Fruit fly (Drosophila melanogaster) whole organism, pupa: ENCODE data around the gene Sec71.

Experiments
- CG34367 ChIP-seq: fragments of 200-800 bp; sonication (Bioruptor generic); optimal IDR thresholded peaks from 2 replicates; lab custom pipeline; 2018; ENCODE audit warnings: missing biosample characterization, mild to moderate bottlenecking, missing genetic modification characterization
- D1 ChIP-seq: fragments of 200-800 bp; sonication (Bioruptor generic); optimal IDR thresholded peaks from 2 replicates; lab custom pipeline; 2018; ENCODE audit warnings: missing biosample characterization, mild to moderate bottlenecking, missing genetic modification characterization, moderate library complexity
- gl ChIP-seq: fragments of 200-800 bp; sonication (Bioruptor generic); optimal IDR thresholded peaks from 2 replicates; lab custom pipeline; 2018; ENCODE audit warnings: missing biosample characterization, mild to moderate bottlenecking, missing genetic modification characterization

DNA sequence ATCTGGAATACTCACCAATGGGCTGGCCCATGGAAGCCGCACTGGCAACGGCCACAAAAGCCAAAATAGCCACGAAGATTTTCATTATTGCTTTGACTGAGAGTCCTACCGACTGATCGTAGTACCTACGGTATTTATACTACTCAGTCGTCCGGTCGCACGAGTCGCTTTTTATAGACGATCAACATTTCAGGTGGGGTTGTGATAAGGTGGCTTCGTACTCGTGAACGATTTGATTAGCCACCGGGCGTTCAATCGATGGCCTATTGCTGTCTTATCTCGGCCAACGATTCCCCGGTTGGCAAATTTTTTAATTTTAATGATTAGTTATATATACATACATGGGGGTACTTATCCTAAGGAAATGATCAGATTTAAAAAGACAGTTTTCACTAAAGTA, 51.9 kb downstream of the Sec71 start, which contains the start of gene CG8997:
- TF ChIP-seq D1 (tag; lab: Kevin White, UChicago) = no peak
- TF ChIP-seq CG34367 = no peak
- no peak for TF ChIP-seq gl
